Fruit fly (Drosophila melanogaster) whole organism, adult: ENCODE measurements around the gene Eig71Ei.

ENCODE experiments used
- CG12768 ChIP-seq: fragments of 200-800 bp; sonication (Bioruptor generic); optimal IDR thresholded peaks from 2 replicates; lab custom pipeline; 2017; ENCODE audit warnings: missing biosample characterization, missing genetic modification characterization, mild to moderate bottlenecking, moderate library complexity, missing genetic modification reagents
- CG33017 ChIP-seq: fragments of 200-800 bp; sonication (Bioruptor generic); optimal IDR thresholded peaks from 2 replicates; lab custom pipeline; 2018; ENCODE audit warnings: missing biosample characterization, mild to moderate bottlenecking, missing genetic modification characterization, moderate library complexity
- cic ChIP-seq: fragments of 200-800 bp; sonication (Bioruptor generic); optimal IDR thresholded peaks from 2 replicates; lab custom pipeline; 2017; ENCODE audit warnings: missing biosample characterization, mild to moderate bottlenecking, missing genetic modification characterization, moderate library complexity
- kay ChIP-seq: fragments of 200-800 bp; sonication (Bioruptor generic); peaks from one replicate; lab custom pipeline; 2016; ENCODE audit warnings: missing biosample characterization, missing genetic modification characterization, borderline replicate concordance
- toe ChIP-seq: fragments of 200-800 bp; sonication (Bioruptor generic); optimal IDR thresholded peaks from 2 replicates; lab custom pipeline; 2016; ENCODE audit warnings: missing biosample characterization, missing genetic modification characterization

- TF ChIP-seq CG33017 (tag; lab: Kevin White, UChicago) (peak; percentile 93), toe (GFP tag; lab: Kevin White, UChicago) (peak; percentile 47), CG12768 (GFP tag; lab: Kevin White, UChicago) (peak; percentile 75), cic (no peak), kay (GFP tag; lab: Kevin White, UChicago) (peak; percentile 75)
Observed at dm6 chr3L:15625676-15626414, 33.7 kb upstream of the Eig71Ei start.
